Fruit fly (Drosophila melanogaster) S2 (cell line): ENCODE results near the gene comm2.

ENCODE experiments used
- CG8478 ChIP-seq: fragments of >200 bp; optimal IDR thresholded peaks from 2 replicates; lab custom pipeline; 2018
- CTCF ChIP-seq, 2 experiments: fragments of >200 bp; optimal IDR thresholded peaks; 2 replicates each; lab custom pipeline; 2018

DNA sequence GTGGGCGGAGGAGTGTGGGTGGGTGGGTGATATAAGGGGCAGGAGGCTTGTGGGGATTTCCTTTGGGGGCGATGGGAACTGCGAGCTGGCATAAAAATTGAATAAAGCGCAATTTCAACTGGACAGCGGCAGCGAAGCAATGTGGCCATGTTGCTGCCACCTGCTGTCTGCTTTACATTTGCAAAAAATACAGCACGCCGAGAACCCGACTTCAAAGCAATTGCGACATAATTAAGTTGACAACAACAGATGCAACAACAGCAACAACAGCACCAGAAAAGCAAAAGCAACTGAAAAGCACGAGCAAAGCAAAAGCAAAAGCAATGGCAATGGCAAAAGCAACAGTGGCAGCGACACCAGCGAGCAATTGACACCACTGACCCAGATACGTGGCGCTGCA is 8.5 kb upstream of the comm2 start:
- TF ChIP-seq CTCF (optimal IDR thresholded peaks at IDR 0.05; lab: Kevin White, UChicago) (no peak), CG8478 (no peak)
